Worm (Caenorhabditis elegans) whole organism, L1 larva: ENCODE results near the gene cbp-1.

Source experiments
- C16A3.4 ChIP-seq: fragments of 150-350 bp; optimal IDR thresholded peaks from 2 replicates; lab custom pipeline; 2014; ENCODE audit warnings: missing biosample characterization, missing genetic modification characterization
- F16B12.6 ChIP-seq: fragments of 150-350 bp; optimal IDR thresholded peaks from 2 replicates; lab custom pipeline; 2014; ENCODE audit warnings: missing biosample characterization, missing genetic modification characterization
- Y116A8C.19 ChIP-seq: sonication (generic microtip); optimal IDR thresholded peaks from 2 replicates; lab custom pipeline; 2016; ENCODE audit warnings: missing compliant biosample characterization, missing genetic modification characterization, borderline replicate concordance
- ceh-8 ChIP-seq: fragments of 200-800 bp; sonication (Bioruptor generic); optimal IDR thresholded peaks from 2 replicates; lab custom pipeline; 2018; ENCODE audit warnings: mild to moderate bottlenecking, missing genetic modification characterization, moderate library complexity, missing compliant biosample characterization
- ceh-82 ChIP-seq, 3 experiments: fragments of 150-350 bp in 1 of 3; sonication (generic microtip) in 2 of 3; optimal IDR thresholded peaks; 2 replicates each; lab custom pipeline; 2014 to 2017; ENCODE audit warnings: missing biosample characterization in 3 of 3, missing genetic modification characterization in 3 of 3
- ceh-88 ChIP-seq: fragments of 200-800 bp; sonication (Bioruptor generic); IDR thresholded peaks from 2 replicates; pipeline ENCODE4 v1.3.6; 2022; ENCODE audit warnings: missing genetic modification characterization, missing compliant biosample characterization
- ceh-90 ChIP-seq: sonication (generic microtip); optimal IDR thresholded peaks from 2 replicates; lab custom pipeline; 2016; ENCODE audit warnings: missing genetic modification characterization, missing compliant biosample characterization
- ces-1 ChIP-seq: fragments of 150-350 bp; optimal IDR thresholded peaks from 2 replicates; lab custom pipeline; 2014; ENCODE audit warnings: missing biosample characterization, missing genetic modification reagents, missing genetic modification characterization
- dpl-1 ChIP-seq, 3 experiments: fragments of 150-350 bp in 2 of 3; sonication (generic microtip) in 1 of 3; optimal IDR thresholded peaks; 2 replicates each; lab custom pipeline; 2014 to 2017; ENCODE audit warnings: missing biosample characterization in 3 of 3, missing genetic modification characterization in 3 of 3, missing genetic modification reagents in 3 of 3
- efl-1 ChIP-seq, 4 experiments: fragments of 150-350 bp; optimal IDR thresholded peaks in 3 of 4; peaks in 1 of 4; 1 replicate in 1 of 4; 2 replicates in 3 of 4; lab custom pipeline; 2014; ENCODE audit warnings: missing biosample characterization in 2 of 4, missing genetic modification characterization in 2 of 4, missing genetic modification reagents in 2 of 4
- efl-3 ChIP-seq: fragments of 200-800 bp; sonication (Bioruptor generic); optimal IDR thresholded peaks from 2 replicates; lab custom pipeline; 2018; ENCODE audit warnings: mild to moderate bottlenecking, missing genetic modification characterization, missing compliant biosample characterization
- egl-13 ChIP-seq: sonication (generic microtip); optimal IDR thresholded peaks from 2 replicates; lab custom pipeline; 2016; ENCODE audit warnings: missing genotype, missing genetic modification reagents, missing genetic modification characterization, missing compliant biosample characterization
- fkh-10 ChIP-seq: sonication (generic microtip); optimal IDR thresholded peaks from 2 replicates; lab custom pipeline; 2017; ENCODE audit warnings: missing biosample characterization, missing genetic modification reagents, missing genetic modification characterization
- fkh-4 ChIP-seq: sonication (generic microtip); optimal IDR thresholded peaks from 2 replicates; lab custom pipeline; 2016; ENCODE audit warnings: missing compliant biosample characterization, missing genetic modification characterization, borderline replicate concordance
- fkh-8 ChIP-seq: sonication (generic microtip); optimal IDR thresholded peaks from 2 replicates; lab custom pipeline; 2016; ENCODE audit warnings: mild to moderate bottlenecking, missing genetic modification characterization, missing compliant biosample characterization
- grh-1 ChIP-seq: fragments of 200-800 bp; sonication (Bioruptor generic); IDR thresholded peaks from 2 replicates; pipeline ENCODE4 v1.3.6; 2022; ENCODE audit warnings: missing genetic modification reagents, missing genetic modification characterization, missing compliant biosample characterization
- isw-1 ChIP-seq: fragments of 200-800 bp; sonication (Bioruptor generic); IDR thresholded peaks from 2 replicates; pipeline ENCODE4 v1.3.6; 2022; ENCODE audit warnings: missing genetic modification characterization, missing compliant biosample characterization
- lin-14 ChIP-seq: fragments of 200-800 bp; sonication (Bioruptor generic); optimal IDR thresholded peaks from 2 replicates; lab custom pipeline; 2018; ENCODE audit warnings: mild to moderate bottlenecking, missing genetic modification characterization, moderate library complexity, missing compliant biosample characterization
- lin-35 ChIP-seq, 2 experiments: fragments of 150-350 bp; optimal IDR thresholded peaks; 2 replicates each; lab custom pipeline; 2014; ENCODE audit warnings: missing biosample characterization in 2 of 2, missing genetic modification characterization in 2 of 2, missing genetic modification reagents in 2 of 2
- lsy-2 ChIP-seq, 2 experiments: fragments of 150-350 bp; optimal IDR thresholded peaks; 2 replicates each; lab custom pipeline; 2014; ENCODE audit warnings: missing biosample characterization in 2 of 2, missing genetic modification characterization in 2 of 2
- mab-9 ChIP-seq: fragments of 200-800 bp; sonication (Bioruptor generic); IDR thresholded peaks from 2 replicates; pipeline ENCODE4 v1.3.6; 2022; ENCODE audit warnings: missing genetic modification reagents, missing genetic modification characterization, missing compliant biosample characterization
- mef-2 ChIP-seq: fragments of 150-350 bp; optimal IDR thresholded peaks from 2 replicates; lab custom pipeline; 2014; ENCODE audit warnings: missing biosample characterization, missing genetic modification characterization
- mep-1 ChIP-seq: fragments of 150-350 bp; optimal IDR thresholded peaks from 2 replicates; lab custom pipeline; 2014; ENCODE audit warnings: missing biosample characterization, missing genetic modification characterization
- nhr-11 ChIP-seq: fragments of 150-350 bp; optimal IDR thresholded peaks from 2 replicates; lab custom pipeline; 2014; ENCODE audit warnings: missing biosample characterization, missing genetic modification characterization
- nhr-20 ChIP-seq: sonication (generic microtip); optimal IDR thresholded peaks from 2 replicates; lab custom pipeline; 2016; ENCODE audit warnings: mild to moderate bottlenecking, missing genetic modification characterization, missing compliant biosample characterization
- nhr-47 ChIP-seq: sonication (generic microtip); optimal IDR thresholded peaks from 2 replicates; lab custom pipeline; 2016; ENCODE audit warnings: mild to moderate bottlenecking, missing genetic modification characterization, moderate library complexity, missing compliant biosample characterization
- nhr-71 ChIP-seq: sonication (generic microtip); optimal IDR thresholded peaks from 2 replicates; lab custom pipeline; 2016; ENCODE audit warnings: mild to moderate bottlenecking, missing genetic modification characterization, moderate library complexity, missing compliant biosample characterization
- nhr-76 ChIP-seq: sonication (generic microtip); optimal IDR thresholded peaks from 2 replicates; lab custom pipeline; 2017; ENCODE audit warnings: missing biosample characterization, missing genetic modification characterization
- nhr-77 ChIP-seq: fragments of 150-350 bp; optimal IDR thresholded peaks from 2 replicates; lab custom pipeline; 2014; ENCODE audit warnings: missing biosample characterization, missing genetic modification characterization
- nhr-85 ChIP-seq: sonication (generic microtip); peaks from one replicate; lab custom pipeline; 2016; ENCODE audit warnings: missing genetic modification characterization, inconsistent platforms, missing compliant biosample characterization
- nhr-90 ChIP-seq: sonication (generic microtip); optimal IDR thresholded peaks from 2 replicates; lab custom pipeline; 2016; ENCODE audit warnings: mild to moderate bottlenecking, missing genetic modification characterization, missing compliant biosample characterization; ENCODE audit not compliant: poor library complexity
- pqm-1 ChIP-seq: sonication (generic microtip); optimal IDR thresholded peaks from 3 replicates; lab custom pipeline; 2017; ENCODE audit warnings: missing biosample characterization, missing genetic modification characterization
- rnt-1 ChIP-seq: sonication (generic microtip); optimal IDR thresholded peaks from 2 replicates; lab custom pipeline; 2016; ENCODE audit warnings: mild to moderate bottlenecking, missing genetic modification characterization, moderate library complexity, missing compliant biosample characterization
- skn-1 ChIP-seq: fragments of 150-350 bp; optimal IDR thresholded peaks from 2 replicates; lab custom pipeline; 2014; ENCODE audit warnings: missing biosample characterization, missing genetic modification characterization
- snu-23 ChIP-seq: sonication (generic microtip); optimal IDR thresholded peaks from 2 replicates; lab custom pipeline; 2016; ENCODE audit warnings: missing genetic modification characterization, missing compliant biosample characterization
- sup-37 ChIP-seq: fragments of 200-800 bp; sonication (Bioruptor generic); optimal IDR thresholded peaks from 2 replicates; lab custom pipeline; 2018; ENCODE audit warnings: mild to moderate bottlenecking, missing genetic modification characterization, missing compliant biosample characterization
- unc-130 ChIP-seq: fragments of 150-350 bp; optimal IDR thresholded peaks from 2 replicates; lab custom pipeline; 2017; ENCODE audit warnings: missing biosample characterization, missing genetic modification characterization, inconsistent platforms
- ztf-4 ChIP-seq: fragments of 150-350 bp; optimal IDR thresholded peaks from 2 replicates; lab custom pipeline; 2014; ENCODE audit warnings: missing biosample characterization, missing genetic modification characterization

cbp-1 gene

ce11 chrIII:9808179-9808578 lies 41.9 kb downstream of the cbp-1 start, which contains the start of gene gtap-2 (continued):
- TF ChIP-seq isw-1 (GFP tag; lab: Robert Waterston, UW) (peak; percentile 18; the same call in 1 of the 2 replicates), pqm-1 (tag; lab: Kevin White, UChicago) (no peak), nhr-71 (tag; lab: Kevin White, UChicago) (peak; percentile 20), C16A3.4 (tag; lab: Kevin White, UChicago) (peak; percentile 45), ceh-90 (tag; lab: Kevin White, UChicago) (peak; percentile 55), nhr-20 (tag; lab: Kevin White, UChicago) (peak; percentile 12), fkh-8 (tag; lab: Kevin White, UChicago) (peak; percentile 47), lin-14 (GFP tag; lab: Kevin White, UChicago) (peak; percentile 21), lsy-2 (tag; optimal IDR thresholded peaks at IDR 0.05; lab: Kevin White, UChicago) (peak; percentile 44 to 83), unc-130 (tag; lab: Kevin White, UChicago) (no peak)

DNA sequence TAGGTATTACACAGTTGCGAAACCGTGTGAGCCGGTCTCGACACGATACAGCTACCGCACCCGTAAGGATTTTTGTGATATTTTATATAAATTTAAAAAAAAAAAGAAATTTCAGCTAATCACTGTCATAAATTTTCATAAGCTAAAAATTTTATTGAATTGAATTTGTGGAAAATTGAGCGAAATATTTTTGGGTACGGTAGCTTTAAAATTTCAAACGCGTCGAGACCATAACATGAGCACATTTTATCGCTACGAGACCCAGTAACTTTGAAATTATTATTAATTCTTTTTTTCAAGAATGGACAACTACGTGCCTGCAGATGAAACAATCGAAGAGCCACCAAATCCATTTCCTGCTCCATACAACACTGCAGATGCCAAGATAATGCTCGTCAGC lies 46.8 kb downstream of the cbp-1 start, which contains the start of gene ZK632.14:
Gene ZK632.14, plus strand, starts transcription at position 301 of the 400 bp plus-strand sequence.
- TF ChIP-seq unc-130 (tag; lab: Kevin White, UChicago) (no peak), ztf-4 (no peak), Y116A8C.19 (tag; lab: Kevin White, UChicago) (no peak), nhr-77 (tag; lab: Kevin White, UChicago) (no peak)

DNA sequence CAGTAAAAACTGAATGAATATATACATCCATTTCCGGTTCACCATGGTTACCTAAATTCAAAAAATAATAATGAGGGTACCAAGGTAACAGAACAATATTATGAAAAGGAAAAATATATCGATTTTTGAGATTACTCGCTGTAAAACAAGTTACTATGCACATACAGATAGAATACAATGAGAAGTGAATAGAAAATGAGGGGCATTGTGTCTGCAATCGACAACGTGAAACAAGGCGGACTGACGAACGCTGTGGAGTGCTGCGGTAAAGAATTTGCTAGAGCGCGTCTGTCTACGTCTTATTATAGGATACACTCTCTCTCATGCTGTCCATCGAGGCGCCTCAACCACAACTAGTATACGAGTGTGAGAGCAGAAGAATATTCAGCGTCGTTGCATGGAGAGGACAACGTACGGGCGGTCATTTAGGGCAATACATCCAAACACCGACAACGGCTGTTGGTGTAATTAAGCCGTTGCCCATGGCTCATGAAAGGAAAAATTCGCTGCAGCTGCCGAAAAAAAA lies 50.8 kb downstream of the cbp-1 start, which contains the start of gene cnx-1:
Gene cnx-1, minus strand, starts transcription at position 51 of the 526 bp plus-strand sequence.
- no peak for TF ChIP-seq fkh-10
- no peak for TF ChIP-seq grh-1 (GFP tag; lab: Robert Waterston, UW)
- peak; percentile 14 for TF ChIP-seq nhr-71 (tag; lab: Kevin White, UChicago)
- TF ChIP-seq snu-23 (GFP tag; lab: Kevin White, UChicago): peak; percentile 39
- TF ChIP-seq fkh-8 (tag; lab: Kevin White, UChicago): peak; percentile 36
- TF ChIP-seq lin-14 (GFP tag; lab: Kevin White, UChicago): peak; percentile 76
- peak; percentile 37 for TF ChIP-seq mep-1 (tag; lab: Kevin White, UChicago)
- peak; percentile 6 to 42 for TF ChIP-seq lin-35 (GFP tag; optimal IDR thresholded peaks at IDR 0.05; lab: Kevin White, UChicago)
- peak; percentile 49 for TF ChIP-seq F16B12.6 (tag; lab: Kevin White, UChicago)
- TF ChIP-seq ceh-82 (tag; optimal IDR thresholded peaks at IDR 0.05; lab: Kevin White, UChicago): no peak
- TF ChIP-seq dpl-1 (GFP tag; optimal IDR thresholded peaks at IDR 0.05; lab: Kevin White, UChicago): peak in 1 of 3 experiments; percentile 8
- no peak for TF ChIP-seq efl-1 (optimal IDR thresholded peaks at IDR 0.05; lab: Kevin White, UChicago)
- peak in 1 of 2 experiments; percentile 5 for TF ChIP-seq efl-1 (GFP tag; optimal IDR thresholded peaks at IDR 0.05 in 1 of 2; lab: Kevin White, UChicago)
- no peak for TF ChIP-seq egl-13
- TF ChIP-seq nhr-77 (tag; lab: Kevin White, UChicago): no peak
- TF ChIP-seq lsy-2 (tag; optimal IDR thresholded peaks at IDR 0.05; lab: Kevin White, UChicago): peak in 1 of 2 experiments; percentile 30
- peak; percentile 3 for TF ChIP-seq rnt-1
- TF ChIP-seq sup-37: no peak
- TF ChIP-seq, all 84 proteins: peak for 11

ce11 chrIII:9817894-9818293 lies 51.6 kb downstream of the cbp-1 start:
- TF ChIP-seq ceh-90 (tag; lab: Kevin White, UChicago) (no peak), mef-2 (tag; lab: Kevin White, UChicago) (no peak), nhr-85 (peak; percentile 27), ceh-82 (tag; optimal IDR thresholded peaks at IDR 0.05; lab: Kevin White, UChicago) (no peak), F16B12.6 (tag; lab: Kevin White, UChicago) (peak; percentile 2), efl-3 (GFP tag; lab: Kevin White, UChicago) (no peak), Y116A8C.19 (tag; lab: Kevin White, UChicago) (no peak), ceh-8 (GFP tag; lab: Kevin White, UChicago) (no peak), lsy-2 (tag; optimal IDR thresholded peaks at IDR 0.05; lab: Kevin White, UChicago) (peak; percentile 43 to 70), nhr-76 (no peak)

ce11 chrIII:9818763-9819162 lies 52.5 kb downstream of the cbp-1 start, which contains the start of gene panl-3:
TSS of gene panl-3 (plus strand) at chrIII:9819056.
- peak; percentile 65 for TF ChIP-seq fkh-8 (tag; lab: Kevin White, UChicago)
- TF ChIP-seq skn-1: peak; percentile 30
- TF ChIP-seq C16A3.4 (tag; lab: Kevin White, UChicago): peak; percentile 79
- TF ChIP-seq egl-13: no peak
- TF ChIP-seq pqm-1 (tag; lab: Kevin White, UChicago): no peak
- no peak for TF ChIP-seq ceh-88 (GFP tag; lab: Robert Waterston, UW)
- TF ChIP-seq dpl-1 (GFP tag; optimal IDR thresholded peaks at IDR 0.05; lab: Kevin White, UChicago): peak; percentile 54 to 78 (median 65)
- TF ChIP-seq mab-9 (GFP tag; lab: Robert Waterston, UW): peak; percentile 73
- no peak for TF ChIP-seq ceh-8 (GFP tag; lab: Kevin White, UChicago)
- peak; percentile 69 for TF ChIP-seq nhr-47 (tag; lab: Kevin White, UChicago)
- peak; percentile 61 for TF ChIP-seq nhr-90 (tag; lab: Kevin White, UChicago)
- no peak for TF ChIP-seq Y116A8C.19 (tag; lab: Kevin White, UChicago)
- TF ChIP-seq efl-1 (optimal IDR thresholded peaks at IDR 0.05; lab: Kevin White, UChicago): peak; percentile 60 to 69
- peak; percentile 71 to 96 for TF ChIP-seq efl-1 (GFP tag; optimal IDR thresholded peaks at IDR 0.05 in 1 of 2; lab: Kevin White, UChicago)
- TF ChIP-seq F16B12.6 (tag; lab: Kevin White, UChicago): peak; percentile 98
- no peak for TF ChIP-seq fkh-4 (tag; lab: Kevin White, UChicago)
- no peak for TF ChIP-seq nhr-11
- TF ChIP-seq sup-37: no peak
- peak; percentile 91 for TF ChIP-seq lin-14 (GFP tag; lab: Kevin White, UChicago)
- TF ChIP-seq unc-130 (tag; lab: Kevin White, UChicago): peak; percentile 94
- no peak for TF ChIP-seq ces-1
